Worm (Caenorhabditis elegans) whole organism, early embryonic: ENCODE measurements around the gene sbp-1.

Experiments used
- ama-1 ChIP-seq: fragments of 150-350 bp; optimal IDR thresholded peaks from 2 replicates; lab custom pipeline; 2014
- tbx-37 ChIP-seq: fragments of 200-800 bp; sonication (Bioruptor generic); conservative IDR thresholded peaks from 2 replicates; pipeline ENCODE4 v1.3.6; 2022; ENCODE audit warnings: missing genetic modification reagents, missing genetic modification characterization, missing compliant biosample characterization

ce11 chrIII:11378450-11378849 is 63.9 kb downstream of the sbp-1 start:
- no peak for TF ChIP-seq ama-1 (lab: Kevin White, UChicago)
- no peak for TF ChIP-seq tbx-37 (GFP tag; lab: Robert Waterston, UW)
